Worm (Caenorhabditis elegans) whole organism, early embryonic: ENCODE data around the gene kcc-2.

Experiments
- F13C5.2 ChIP-seq: sonication (generic microtip); optimal IDR thresholded peaks from 2 replicates; lab custom pipeline; 2017; ENCODE audit warnings: mild to moderate bottlenecking, missing genetic modification characterization, inconsistent platforms, missing compliant biosample characterization
- ama-1 ChIP-seq: fragments of 150-350 bp; optimal IDR thresholded peaks from 2 replicates; lab custom pipeline; 2014
- ceh-13 ChIP-seq: fragments of 200-800 bp; sonication (Bioruptor generic); optimal IDR thresholded peaks from 2 replicates; lab custom pipeline; 2018; ENCODE audit warnings: mild to moderate bottlenecking, missing genetic modification characterization, missing compliant biosample characterization
- ets-7 ChIP-seq: sonication (generic microtip); optimal IDR thresholded peaks from 2 replicates; lab custom pipeline; 2016; ENCODE audit warnings: missing genotype, missing genetic modification characterization, missing compliant biosample characterization
- flt-1 ChIP-seq: fragments of 200-800 bp; sonication (Bioruptor generic); IDR thresholded peaks from 2 replicates; pipeline ENCODE4 v1.3.6; 2022; ENCODE audit warnings: missing genetic modification characterization, missing compliant biosample characterization
- hmbx-1 ChIP-seq: sonication (generic microtip); optimal IDR thresholded peaks from 2 replicates; lab custom pipeline; 2016; ENCODE audit warnings: mild to moderate bottlenecking, missing genetic modification characterization, missing compliant biosample characterization
- hmg-4 ChIP-seq: fragments of 200-800 bp; sonication (Bioruptor generic); optimal IDR thresholded peaks from 2 replicates; lab custom pipeline; 2018; ENCODE audit warnings: mild to moderate bottlenecking, missing genetic modification characterization, missing compliant biosample characterization
- hnd-1 ChIP-seq: sonication (generic microtip); optimal IDR thresholded peaks from 2 replicates; lab custom pipeline; 2016; ENCODE audit warnings: missing genetic modification characterization, missing compliant biosample characterization
- scrt-1 ChIP-seq: fragments of 200-800 bp; sonication (Bioruptor generic); IDR thresholded peaks from 2 replicates; pipeline ENCODE4 v1.3.6; 2022; ENCODE audit warnings: missing genetic modification characterization, missing compliant biosample characterization
- sea-1 ChIP-seq: fragments of 200-800 bp; sonication (Bioruptor generic); conservative IDR thresholded peaks from 2 replicates; pipeline ENCODE4 v1.3.6; 2022; ENCODE audit warnings: missing genetic modification characterization, missing compliant biosample characterization
- tbx-11 ChIP-seq: fragments of 200-800 bp; sonication (Bioruptor generic); IDR thresholded peaks from 2 replicates; pipeline ENCODE4 v1.3.6; 2022; ENCODE audit warnings: missing genetic modification characterization, missing compliant biosample characterization
- tra-4 ChIP-seq: sonication (generic microtip); optimal IDR thresholded peaks from 2 replicates; lab custom pipeline; 2017; ENCODE audit warnings: missing genetic modification characterization, missing compliant biosample characterization

DNA sequence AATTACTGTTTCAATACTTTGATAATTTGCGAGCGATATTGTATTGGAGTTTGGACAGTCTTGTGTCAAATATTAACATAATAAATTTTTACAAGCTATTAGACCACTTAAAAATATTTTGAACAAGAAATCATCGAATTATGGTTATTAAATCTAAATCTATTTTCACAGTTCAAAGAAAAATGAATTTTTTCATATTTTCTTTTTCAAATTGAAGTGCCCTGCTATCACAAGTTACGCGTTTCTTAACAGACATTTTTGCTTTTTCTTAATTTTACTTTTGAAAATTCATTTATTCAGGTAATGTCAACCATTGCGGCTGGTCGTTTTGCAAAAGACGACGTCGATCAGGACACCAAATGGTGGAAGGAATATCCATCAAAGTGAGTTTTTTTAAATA, 25.9 kb upstream of the kcc-2 start, which contains the start of gene C46G7.2:
- TF ChIP-seq ceh-13 (GFP tag; lab: Kevin White, UChicago) (no peak), hmg-4 (no peak), flt-1 (no peak), ets-7 (tag; lab: Kevin White, UChicago) (no peak), F13C5.2 (tag; lab: Kevin White, UChicago) (no peak), tbx-11 (GFP tag; lab: Robert Waterston, UW) (no peak), hnd-1 (tag; lab: Kevin White, UChicago) (no peak), hmbx-1 (tag; lab: Kevin White, UChicago) (no peak), scrt-1 (GFP tag; lab: Robert Waterston, UW) (no peak), ama-1 (no peak), tra-4 (tag; lab: Kevin White, UChicago) (no peak), sea-1 (GFP tag; lab: Robert Waterston, UW) (no peak)
